Worm (Caenorhabditis elegans): ENCODE measurements around the gene R04F11.3.

- TF ChIP-seq unc-62 (GFP tag; optimal IDR thresholded peaks at IDR 0.05): no peak
- no peak for TF ChIP-seq nhr-77 (tag; optimal IDR thresholded peaks at IDR 0.05)
- no peak for TF ChIP-seq jun-1 (tag; optimal IDR thresholded peaks at IDR 0.05)
- no peak for TF ChIP-seq alr-1 (tag; optimal IDR thresholded peaks at IDR 0.05; ENCODE audit: borderline replicate concordance)
- TF ChIP-seq nhr-11 (tag; optimal IDR thresholded peaks at IDR 0.05): no peak
- no peak for TF ChIP-seq dsc-1 (tag; optimal IDR thresholded peaks at IDR 0.05)
Measured at ce11 chrV:12276946-12277345, 40.0 kb downstream of the R04F11.3 start, which contains the start of gene bnc-1.
